Worm (Caenorhabditis elegans) whole organism, early embryonic: ENCODE data around the gene F37B4.10.

ENCODE experiments used
- ceh-13 ChIP-seq: fragments of 200-800 bp; sonication (Bioruptor generic); optimal IDR thresholded peaks from 2 replicates; lab custom pipeline; 2018; ENCODE audit warnings: mild to moderate bottlenecking, missing genetic modification characterization, missing compliant biosample characterization
- hmbx-1 ChIP-seq: sonication (generic microtip); optimal IDR thresholded peaks from 2 replicates; lab custom pipeline; 2016; ENCODE audit warnings: mild to moderate bottlenecking, missing genetic modification characterization, missing compliant biosample characterization

DNA sequence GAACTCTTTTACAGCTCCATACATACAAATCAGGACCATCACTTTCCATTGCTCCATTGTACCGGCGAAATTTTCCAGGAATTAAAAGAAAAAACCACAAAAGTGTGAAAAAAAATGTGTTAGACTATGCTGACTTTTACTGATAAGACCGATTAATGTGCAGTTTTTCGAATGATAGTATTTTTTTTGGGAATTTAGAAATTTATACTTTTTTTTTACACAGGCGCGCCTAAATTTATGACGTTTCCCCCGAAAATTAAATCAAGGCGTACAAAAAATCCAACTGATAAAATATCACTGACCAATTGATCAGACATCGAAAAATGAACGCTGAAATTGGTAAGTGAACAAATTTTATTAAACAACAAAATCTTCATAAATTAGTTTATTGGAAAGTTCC is 2.0 kb downstream of the F37B4.10 start, which contains the start of gene folt-2:
- no peak for TF ChIP-seq ceh-13
- TF ChIP-seq hmbx-1 (tag; lab: Kevin White, UChicago) = no peak
